Fruit fly (Drosophila melanogaster): ENCODE results near the gene Abd-B.

Gene Abd-B

dm6 chr3R:16948667-16949066 lies 23.4 kb downstream of the Abd-B start (continued):
- TF ChIP-seq E2f1 (GFP tag; IDR thresholded peaks at IDR 0.05) (0 out of 2 replicates have a peak, but pooled peaks have one; percentile 35), Spps (tag; optimal IDR thresholded peaks at IDR 0.05) (no peak), CG1024 (GFP tag; IDR thresholded peaks at IDR 0.05) (0 out of 2 replicates have a peak, but pooled peaks have one; percentile 16)

DNA sequence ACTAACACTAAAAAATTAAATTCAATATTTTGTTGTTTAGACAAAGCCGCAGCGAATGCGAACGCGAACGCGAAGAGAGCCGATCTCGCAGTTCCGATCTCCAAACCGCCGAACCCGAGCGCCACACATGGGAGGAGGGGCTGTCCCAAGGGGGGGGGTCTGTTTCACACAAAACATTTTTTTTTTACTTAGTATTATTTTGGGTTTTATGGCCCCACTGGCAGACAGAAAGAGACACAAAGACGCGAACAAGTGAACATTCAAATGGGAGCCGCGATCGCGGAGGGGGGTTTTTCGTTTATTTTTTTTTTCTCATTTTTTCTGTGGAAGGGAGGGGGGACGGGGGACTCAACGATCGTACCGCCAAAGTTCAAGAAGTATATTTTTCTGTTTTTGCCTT lies 27.8 kb downstream of the Abd-B start:
- TF ChIP-seq CG1603 (tag; optimal IDR thresholded peaks at IDR 0.05) = no peak
- TF ChIP-seq Deaf1 (tag; optimal IDR thresholded peaks at IDR 0.05) = peak; percentile 88
- TF ChIP-seq sqz (GFP tag; optimal IDR thresholded peaks at IDR 0.05) = peak; percentile 61
- TF ChIP-seq otp (GFP tag; IDR thresholded peaks at IDR 0.05) = 0 out of 3 replicates have a peak, but pooled peaks have one; percentile 18
- TF ChIP-seq CG10543 (GFP tag; optimal IDR thresholded peaks at IDR 0.05) = peak; percentile 7
- no peak for TF ChIP-seq Ets65A (GFP tag)
- TF ChIP-seq CG2129 (GFP tag; IDR thresholded peaks at IDR 0.05; ENCODE audit: partially characterized antibody) = no peak
- peak; percentile 89 for TF ChIP-seq crol (GFP tag; IDR thresholded peaks at IDR 0.05)
- peak; percentile 85 for TF ChIP-seq Abd-B (GFP tag; optimal IDR thresholded peaks at IDR 0.05)
- peak; percentile 75 for TF ChIP-seq CG32772 (GFP tag; IDR thresholded peaks at IDR 0.05)

DNA sequence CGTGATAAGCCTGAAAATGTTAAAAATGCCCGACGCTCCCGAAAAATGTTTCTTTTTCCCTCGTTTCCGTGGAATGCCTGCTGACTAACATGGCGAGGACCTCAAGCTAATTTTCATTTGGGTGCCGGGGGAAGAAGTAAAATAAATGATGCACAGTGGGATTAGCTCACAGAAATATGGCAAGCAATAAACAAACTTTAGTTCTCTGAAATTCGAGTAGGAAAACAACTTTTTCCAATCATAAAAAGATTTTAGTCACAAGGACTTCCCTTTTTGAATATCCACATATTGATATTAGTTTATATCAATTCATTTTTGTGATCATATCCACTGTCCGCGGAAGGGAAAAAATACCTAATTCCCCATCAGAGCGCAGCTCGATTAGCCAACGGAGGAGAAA lies 30.8 kb downstream of the Abd-B start:
- TF ChIP-seq wek (GFP tag; optimal IDR thresholded peaks at IDR 0.05) (no peak), CG17568 (GFP tag; optimal IDR thresholded peaks at IDR 0.05) (no peak), Atf-2 (GFP tag; optimal IDR thresholded peaks at IDR 0.05) (no peak), salm (tag; optimal IDR thresholded peaks at IDR 0.05) (no peak), fd96Cb (tag; optimal IDR thresholded peaks at IDR 0.05) (peak; percentile 19), CG10267 (tag; optimal IDR thresholded peaks at IDR 0.05) (peak; percentile 17), sc (optimal IDR thresholded peaks at IDR 0.05) (no peak), sc (GFP tag; optimal IDR thresholded peaks at IDR 0.05) (no peak), ttk (GFP tag; IDR thresholded peaks at IDR 0.05) (no peak), CG14860 (GFP tag; IDR thresholded peaks at IDR 0.05; ENCODE audit: partially characterized antibody) (no peak), TFAM (GFP tag; optimal IDR thresholded peaks at IDR 0.05) (no peak), trh (GFP tag; optimal IDR thresholded peaks at IDR 0.05) (no peak), CG1603 (tag; optimal IDR thresholded peaks at IDR 0.05) (peak; percentile 32), psq (GFP tag; optimal IDR thresholded peaks at IDR 0.05) (no peak), otp (GFP tag; IDR thresholded peaks at IDR 0.05) (no peak), CG8478 (optimal IDR thresholded peaks at IDR 0.05) (no peak), Drgx (GFP tag; IDR thresholded peaks at IDR 0.05) (no peak), CG3065 (GFP tag; optimal IDR thresholded peaks at IDR 0.05) (no peak), oc (tag; optimal IDR thresholded peaks at IDR 0.05) (no peak), HLHmδ (GFP tag; optimal IDR thresholded peaks at IDR 0.05) (no peak), caup (GFP tag; optimal IDR thresholded peaks at IDR 0.05; ENCODE audit: severe bottlenecking) (no peak), phol (tag; optimal IDR thresholded peaks at IDR 0.05) (peak; percentile 15), CG9437 (GFP tag; optimal IDR thresholded peaks at IDR 0.05) (no peak), zf30C (GFP tag; optimal IDR thresholded peaks at IDR 0.05) (no peak), Sin3A (optimal IDR thresholded peaks at IDR 0.05) (no peak), CG6791 (GFP tag; IDR thresholded peaks at IDR 0.05; ENCODE audit: partially characterized antibody) (no peak), bbx (GFP tag; IDR thresholded peaks at IDR 0.05; ENCODE audit: partially characterized antibody) (no peak), CG2120 (GFP tag; optimal IDR thresholded peaks at IDR 0.05) (no peak), pb (GFP tag; optimal IDR thresholded peaks at IDR 0.05) (no peak), Jarid2 (GFP tag; optimal IDR thresholded peaks at IDR 0.05) (no peak), CG7963 (GFP tag; IDR thresholded peaks at IDR 0.05; ENCODE audit: partially characterized antibody) (no peak), D (optimal IDR thresholded peaks at IDR 0.05) (no peak), D (GFP tag; optimal IDR thresholded peaks at IDR 0.05) (no peak), dmrt11E (tag; optimal IDR thresholded peaks at IDR 0.05) (peak; percentile 59), jigr1 (GFP tag; IDR thresholded peaks at IDR 0.05) (no peak), CG5953 (GFP tag; IDR thresholded peaks at IDR 0.05) (no peak), trem (tag; optimal IDR thresholded peaks at IDR 0.05) (no peak), CG3847 (GFP tag; IDR thresholded peaks at IDR 0.05) (no peak)

All from whole organism, embryonic.